Fruit fly (Drosophila melanogaster) whole organism, adult: Measurements from ENCODE around the gene HHEX.

Experiments used
- CG11617 ChIP-seq: fragments of 200-800 bp; sonication (Bioruptor generic); optimal IDR thresholded peaks from 2 replicates; lab custom pipeline; 2017; ENCODE audit warnings: mild to moderate bottlenecking, missing biosample characterization, missing genetic modification reagents, missing genetic modification characterization
- CG12768 ChIP-seq: fragments of 200-800 bp; sonication (Bioruptor generic); optimal IDR thresholded peaks from 2 replicates; lab custom pipeline; 2017; ENCODE audit warnings: missing biosample characterization, missing genetic modification characterization, mild to moderate bottlenecking, moderate library complexity, missing genetic modification reagents
- CG14711 ChIP-seq: fragments of 200-800 bp; sonication (Bioruptor generic); optimal IDR thresholded peaks from 2 replicates; lab custom pipeline; 2018; ENCODE audit warnings: missing biosample characterization, mild to moderate bottlenecking, missing genetic modification characterization, moderate library complexity
- CG1620 ChIP-seq: fragments of 200-800 bp; sonication (Bioruptor generic); optimal IDR thresholded peaks from 2 replicates; lab custom pipeline; 2016; ENCODE audit warnings: missing biosample characterization, missing genetic modification characterization
- CG33017 ChIP-seq: fragments of 200-800 bp; sonication (Bioruptor generic); optimal IDR thresholded peaks from 2 replicates; lab custom pipeline; 2018; ENCODE audit warnings: missing biosample characterization, mild to moderate bottlenecking, missing genetic modification characterization, moderate library complexity
- CG5204 ChIP-seq: fragments of 200-800 bp; sonication (Bioruptor generic); optimal IDR thresholded peaks from 2 replicates; lab custom pipeline; 2016; ENCODE audit warnings: missing biosample characterization, missing genetic modification characterization
- CG7045 ChIP-seq: fragments of 200-800 bp; sonication (Bioruptor generic); optimal IDR thresholded peaks from 2 replicates; lab custom pipeline; 2017; ENCODE audit warnings: missing biosample characterization, mild to moderate bottlenecking, missing genetic modification characterization
- CG7101 ChIP-seq: fragments of 200-800 bp; sonication (Bioruptor generic); optimal IDR thresholded peaks from 2 replicates; lab custom pipeline; 2018; ENCODE audit warnings: missing biosample characterization, mild to moderate bottlenecking, missing genetic modification characterization, moderate library complexity
- Clk ChIP-seq: fragments of 200-800 bp; sonication (Bioruptor generic); optimal IDR thresholded peaks from 2 replicates; lab custom pipeline; 2017; ENCODE audit warnings: missing biosample characterization, missing genetic modification characterization
- Crg-1 ChIP-seq: fragments of 200-800 bp; sonication (Bioruptor generic); optimal IDR thresholded peaks from 2 replicates; lab custom pipeline; 2016; ENCODE audit warnings: missing biosample characterization, missing genetic modification characterization
- Hr96 ChIP-seq: fragments of 200-800 bp; sonication (Bioruptor generic); optimal IDR thresholded peaks from 2 replicates; lab custom pipeline; 2016; ENCODE audit warnings: missing biosample characterization, missing genetic modification characterization
- Mnt ChIP-seq: fragments of 200-800 bp; sonication (Bioruptor generic); optimal IDR thresholded peaks from 2 replicates; lab custom pipeline; 2016; ENCODE audit warnings: missing biosample characterization, mild to moderate bottlenecking, missing genetic modification characterization
- bab1 ChIP-seq: fragments of 200-800 bp; sonication (Bioruptor generic); optimal IDR thresholded peaks from 3 replicates; lab custom pipeline; 2019; ENCODE audit warnings: missing biosample characterization, mild to moderate bottlenecking, missing genetic modification characterization, moderate library complexity
- cic ChIP-seq: fragments of 200-800 bp; sonication (Bioruptor generic); optimal IDR thresholded peaks from 2 replicates; lab custom pipeline; 2017; ENCODE audit warnings: missing biosample characterization, mild to moderate bottlenecking, missing genetic modification characterization, moderate library complexity
- cnc ChIP-seq, 2 experiments: fragments of >200 bp; optimal IDR thresholded peaks; 2 replicates each; lab custom pipeline; 2017
- kay ChIP-seq: fragments of 200-800 bp; sonication (Bioruptor generic); peaks from one replicate; lab custom pipeline; 2016; ENCODE audit warnings: missing biosample characterization, missing genetic modification characterization, borderline replicate concordance
- ovo ChIP-seq: fragments of 200-800 bp; sonication (Bioruptor generic); optimal IDR thresholded peaks from 2 replicates; lab custom pipeline; 2016; ENCODE audit warnings: missing biosample characterization, missing genetic modification characterization
- pad ChIP-seq: fragments of 200-800 bp; sonication (Bioruptor generic); optimal IDR thresholded peaks from 3 replicates; lab custom pipeline; 2017; ENCODE audit warnings: missing biosample characterization, missing genetic modification characterization, mild to moderate bottlenecking, moderate library complexity, missing genetic modification reagents
- tj ChIP-seq: fragments of 200-800 bp; sonication (Bioruptor generic); optimal IDR thresholded peaks from 3 replicates; lab custom pipeline; 2017; ENCODE audit warnings: missing biosample characterization, mild to moderate bottlenecking, missing genetic modification characterization, moderate library complexity
- toe ChIP-seq: fragments of 200-800 bp; sonication (Bioruptor generic); optimal IDR thresholded peaks from 2 replicates; lab custom pipeline; 2016; ENCODE audit warnings: missing biosample characterization, missing genetic modification characterization

Gene HHEX

dm6 chr3R:21080876-21081586 lies at the start of gene HHEX:
TSS of gene HHEX (minus strand) at chr3R:21080926.
- TF ChIP-seq CG12768 (GFP tag; lab: Kevin White, UChicago) (no peak), toe (GFP tag; lab: Kevin White, UChicago) (no peak), tj (GFP tag; lab: Kevin White, UChicago) (no peak), CG33017 (tag; lab: Kevin White, UChicago) (no peak), CG7045 (GFP tag; lab: Kevin White, UChicago) (no peak), CG14711 (tag; lab: Kevin White, UChicago) (no peak)

dm6 chr3R:21130050-21130449 lies 49.3 kb upstream of the HHEX start, which contains the start of gene Ice2:
TSS of gene Ice2 (plus strand) at chr3R:21130216.
- no peak for TF ChIP-seq CG14711 (tag; lab: Kevin White, UChicago)
- TF ChIP-seq bab1 (GFP tag; lab: Kevin White, UChicago): peak; percentile 76
- no peak for TF ChIP-seq CG5204

DNA sequence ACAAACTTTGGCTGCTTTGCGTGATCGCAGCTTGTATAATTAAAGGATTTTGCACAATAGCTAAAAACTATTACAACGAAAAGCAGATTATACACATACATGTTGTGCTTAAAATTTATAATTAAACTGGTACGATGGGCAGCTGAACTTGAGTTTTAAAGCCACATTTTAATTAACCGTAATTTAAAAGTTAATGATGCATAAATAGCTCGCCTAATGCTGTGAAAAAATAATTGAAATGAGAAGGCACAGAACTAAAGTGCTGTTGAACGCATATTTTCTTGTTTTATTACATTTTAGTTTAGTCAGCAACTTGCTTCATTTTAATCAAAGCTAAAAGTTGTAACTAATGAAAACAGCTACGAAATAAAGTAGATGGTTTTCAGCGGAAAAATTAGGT lies 48.9 kb upstream of the HHEX start, which contains the start of gene Obp93a:
TSS of gene Obp93a (minus strand) at position 101 of the 400 bp plus-strand sequence.
- TF ChIP-seq CG11617 (GFP tag; lab: Kevin White, UChicago) (no peak), CG14711 (tag; lab: Kevin White, UChicago) (no peak), Mnt (GFP tag; lab: Kevin White, UChicago) (no peak), CG7101 (tag; lab: Kevin White, UChicago) (no peak), toe (GFP tag; lab: Kevin White, UChicago) (no peak), tj (GFP tag; lab: Kevin White, UChicago) (no peak), cic (no peak), ovo (no peak), CG1620 (GFP tag; lab: Kevin White, UChicago) (no peak), CG5204 (no peak), pad (no peak), bab1 (GFP tag; lab: Kevin White, UChicago) (no peak), cnc (optimal IDR thresholded peaks at IDR 0.05; lab: Kevin White, UChicago) (no peak), Hr96 (no peak), CG7045 (GFP tag; lab: Kevin White, UChicago) (no peak), CG33017 (tag; lab: Kevin White, UChicago) (no peak), Clk (GFP tag; lab: Kevin White, UChicago) (no peak), CG12768 (GFP tag; lab: Kevin White, UChicago) (no peak), kay (GFP tag; lab: Kevin White, UChicago) (no peak)

DNA sequence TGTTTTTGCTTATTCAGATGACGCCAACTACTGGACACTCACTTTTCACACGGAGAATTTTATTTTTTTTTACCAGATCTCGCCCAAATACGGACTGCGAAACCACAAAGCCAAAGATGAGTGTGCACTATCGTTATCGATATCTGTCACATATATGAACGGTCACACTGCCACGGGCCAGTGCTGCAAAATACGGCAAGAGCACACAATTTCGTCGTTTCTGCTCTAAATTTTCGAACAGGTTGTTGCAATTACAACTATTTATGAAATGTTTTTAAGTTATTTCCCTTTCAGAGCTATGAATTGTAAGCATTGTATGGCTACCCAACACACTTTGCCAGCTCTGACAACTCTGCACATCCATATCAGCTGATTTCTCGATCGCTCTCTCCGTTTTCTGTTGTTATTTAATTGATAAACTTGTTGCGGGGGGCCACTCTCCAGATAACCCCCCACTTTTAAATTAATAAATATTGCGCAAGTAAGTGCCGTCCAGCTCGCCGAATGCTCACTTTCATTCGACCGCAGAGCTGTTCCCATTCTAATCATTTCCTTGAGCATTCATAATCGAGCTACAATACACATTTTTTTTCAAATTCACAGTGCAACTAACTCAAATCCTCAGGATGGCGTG lies 46.7 kb upstream of the HHEX start, which contains the start of the genes slmb and CG5793:
TSS of gene slmb (minus strand) at position 134 of the 634 bp plus-strand sequence.
TSS of gene CG5793 (plus strand) at position 222 of the 634 bp plus-strand sequence.
- TF ChIP-seq CG12768 (GFP tag; lab: Kevin White, UChicago): peak; percentile 20
- TF ChIP-seq CG5204: no peak
- peak; percentile 71 for TF ChIP-seq CG11617 (GFP tag; lab: Kevin White, UChicago)
- no peak for TF ChIP-seq toe (GFP tag; lab: Kevin White, UChicago)
- peak; percentile 67 for TF ChIP-seq ovo
- TF ChIP-seq tj (GFP tag; lab: Kevin White, UChicago): peak; percentile 29
- peak in 1 of 2 experiments; percentile 87 for TF ChIP-seq cnc (optimal IDR thresholded peaks at IDR 0.05; lab: Kevin White, UChicago)
- TF ChIP-seq bab1 (GFP tag; lab: Kevin White, UChicago): peak; percentile 62
- TF ChIP-seq Crg-1 (GFP tag; lab: Kevin White, UChicago): peak; percentile 86
- peak; percentile 70 for TF ChIP-seq Mnt (GFP tag; lab: Kevin White, UChicago)
- peak; percentile 74 for TF ChIP-seq pad
- peak; percentile 98 for TF ChIP-seq CG14711 (tag; lab: Kevin White, UChicago)
- peak; percentile 45 for TF ChIP-seq CG33017 (tag; lab: Kevin White, UChicago)
- TF ChIP-seq CG7101 (tag; lab: Kevin White, UChicago): peak; percentile 78
- peak; percentile 24 for TF ChIP-seq CG7045 (GFP tag; lab: Kevin White, UChicago)
- no peak for TF ChIP-seq kay (GFP tag; lab: Kevin White, UChicago)
- no peak for TF ChIP-seq Hr96
- TF ChIP-seq CG1620 (GFP tag; lab: Kevin White, UChicago): peak; percentile 71
- TF ChIP-seq Clk (GFP tag; lab: Kevin White, UChicago): peak; percentile 27
- peak; percentile 64 for TF ChIP-seq cic

- TF ChIP-seq Clk (GFP tag; lab: Kevin White, UChicago) (no peak), kay (GFP tag; lab: Kevin White, UChicago) (no peak), tj (GFP tag; lab: Kevin White, UChicago) (peak; percentile 27), bab1 (GFP tag; lab: Kevin White, UChicago) (peak; percentile 7)
These were observed 46.1 kb upstream of the HHEX start for dm6 chr3R:21126673-21127284.

DNA sequence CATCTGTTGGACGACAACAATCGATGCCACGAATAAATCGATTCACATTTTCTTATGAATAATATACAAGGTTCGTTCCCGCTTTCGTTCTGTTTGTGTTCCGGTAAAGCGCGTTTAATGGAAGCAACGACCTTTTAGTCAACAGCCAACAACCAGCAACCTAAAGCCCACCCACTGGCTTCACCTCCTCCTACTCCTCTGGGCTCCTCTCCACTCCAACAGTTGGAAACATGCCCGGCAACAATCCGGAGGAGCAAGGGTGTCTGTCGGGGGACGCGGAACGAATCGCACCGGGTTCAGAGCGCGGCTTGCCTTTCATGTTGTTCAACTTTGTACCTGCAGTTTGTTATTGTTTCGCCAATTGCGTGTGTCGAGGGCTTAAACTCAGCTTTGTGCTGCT lies 43.5 kb upstream of the HHEX start:
- TF ChIP-seq cnc (optimal IDR thresholded peaks at IDR 0.05; lab: Kevin White, UChicago): no peak
- TF ChIP-seq CG5204: no peak
- no peak for TF ChIP-seq CG14711 (tag; lab: Kevin White, UChicago)
- TF ChIP-seq ovo: no peak
- TF ChIP-seq CG7101 (tag; lab: Kevin White, UChicago): no peak
- TF ChIP-seq Crg-1 (GFP tag; lab: Kevin White, UChicago): no peak
- no peak for TF ChIP-seq toe (GFP tag; lab: Kevin White, UChicago)
- TF ChIP-seq Mnt (GFP tag; lab: Kevin White, UChicago): no peak
- no peak for TF ChIP-seq CG11617 (GFP tag; lab: Kevin White, UChicago)
- no peak for TF ChIP-seq Clk (GFP tag; lab: Kevin White, UChicago)
- no peak for TF ChIP-seq CG12768 (GFP tag; lab: Kevin White, UChicago)
- no peak for TF ChIP-seq cic
- TF ChIP-seq pad: no peak
- no peak for TF ChIP-seq bab1 (GFP tag; lab: Kevin White, UChicago)
- TF ChIP-seq CG7045 (GFP tag; lab: Kevin White, UChicago): no peak
- no peak for TF ChIP-seq Hr96
- no peak for TF ChIP-seq CG1620 (GFP tag; lab: Kevin White, UChicago)
- no peak for TF ChIP-seq kay (GFP tag; lab: Kevin White, UChicago)
